Worm (Caenorhabditis elegans): Measurements from ENCODE around the gene F26D11.2.

ce11 chrV:7995165-7995564 lies 36.1 kb downstream of the F26D11.2 start:
- TF ChIP-seq unc-130 (tag; optimal IDR thresholded peaks at IDR 0.05) (no peak), fos-1 (tag; optimal IDR thresholded peaks at IDR 0.05) (no peak), nhr-11 (tag; optimal IDR thresholded peaks at IDR 0.05) (no peak), mdl-1 (tag; optimal IDR thresholded peaks at IDR 0.05) (no peak), nhr-20 (tag; optimal IDR thresholded peaks at IDR 0.05) (no peak), sox-4 (tag; optimal IDR thresholded peaks at IDR 0.05) (no peak), nhr-77 (tag; optimal IDR thresholded peaks at IDR 0.05) (no peak), elt-2 (tag; optimal IDR thresholded peaks at IDR 0.05) (no peak), ztf-11 (tag; optimal IDR thresholded peaks at IDR 0.05) (no peak), ama-1 (optimal IDR thresholded peaks at IDR 0.05) (no peak), elt-3 (tag; optimal IDR thresholded peaks at IDR 0.05) (no peak)

Measured in whole organism, L1 larva.